Worm (Caenorhabditis elegans) whole organism, midembryonic: ENCODE results near the gene C54D10.10.

Experiments
- T22C8.4 ChIP-seq: fragments of 200-800 bp; sonication (Bioruptor generic); IDR thresholded peaks from 2 replicates; pipeline ENCODE4 v1.3.6; 2022; ENCODE audit warnings: missing genetic modification characterization, missing compliant biosample characterization
- cog-1 ChIP-seq: sonication (generic microtip); optimal IDR thresholded peaks from 2 replicates; lab custom pipeline; 2016; ENCODE audit warnings: missing genetic modification characterization, missing compliant biosample characterization
- flt-1 ChIP-seq: fragments of 200-800 bp; sonication (Bioruptor generic); IDR thresholded peaks from 2 replicates; pipeline ENCODE4 v1.3.6; 2022; ENCODE audit warnings: missing genetic modification characterization, missing compliant biosample characterization
- klf-2 ChIP-seq: fragments of 200-800 bp; sonication (Bioruptor generic); conservative IDR thresholded peaks from 2 replicates; pipeline ENCODE4 v1.3.6; 2022; ENCODE audit warnings: missing genetic modification reagents, missing genetic modification characterization, missing compliant biosample characterization
- med-1 ChIP-seq: sonication (generic microtip); optimal IDR thresholded peaks from 2 replicates; lab custom pipeline; 2017; ENCODE audit warnings: missing genetic modification characterization, mild to moderate bottlenecking, missing compliant biosample characterization, antibody characterized with exemption, missing genetic modification reagents; ENCODE audit not compliant: insufficient read depth
- ref-1 ChIP-seq: fragments of 200-800 bp; sonication (Bioruptor generic); conservative IDR thresholded peaks from 2 replicates; pipeline ENCODE4 v1.3.6; 2022; ENCODE audit warnings: missing genetic modification reagents, missing genetic modification characterization, missing compliant biosample characterization
- tab-1 ChIP-seq: fragments of 200-800 bp; sonication (Bioruptor generic); IDR thresholded peaks from 2 replicates; pipeline ENCODE4 v1.3.6; 2022; ENCODE audit warnings: missing genetic modification characterization, missing compliant biosample characterization
- ztf-23 ChIP-seq: fragments of 200-800 bp; sonication (Bioruptor generic); IDR thresholded peaks from 2 replicates; pipeline ENCODE4 v1.3.6; 2022; ENCODE audit warnings: missing genetic modification reagents, missing genetic modification characterization, missing compliant biosample characterization
- ztf-29 ChIP-seq: fragments of 200-800 bp; sonication (Bioruptor generic); IDR thresholded peaks from 2 replicates; pipeline ENCODE4 v1.3.6; 2022; ENCODE audit warnings: missing genetic modification reagents, missing genetic modification characterization, missing compliant biosample characterization

C54D10.10 gene

ce11 chrV:12450441-12450840 lies 639 bp upstream of the C54D10.10 start, which contains the start of gene F28C1.1:
Gene F28C1.1 (plus strand): TSS chrV:12450805.
- TF ChIP-seq flt-1 (GFP tag; lab: Robert Waterston, UW) (no peak), ztf-23 (no peak), cog-1 (tag; lab: Kevin White, UChicago) (no peak), tab-1 (no peak), ztf-29 (GFP tag; lab: Robert Waterston, UW) (no peak), klf-2 (no peak)

- TF ChIP-seq klf-2 (no peak), T22C8.4 (no peak), cog-1 (tag; lab: Kevin White, UChicago) (no peak), ztf-29 (GFP tag; lab: Robert Waterston, UW) (no peak), flt-1 (GFP tag; lab: Robert Waterston, UW) (no peak), ztf-23 (no peak), tab-1 (no peak), med-1 (no peak), ref-1 (GFP tag; lab: Robert Waterston, UW) (no peak)
These were observed 2.9 kb downstream of the C54D10.10 start, which contains the start of the genes pals-38 and C54D10.9 for ce11 chrV:12446895-12447294. Gene pals-38 (minus strand): TSS chrV:12446995. Gene C54D10.9 (plus strand): TSS chrV:12447153.

ce11 chrV:12443754-12444153 lies 6.0 kb downstream of the C54D10.10 start, which contains the start of gene pals-39:
Gene pals-39 (minus strand): TSS chrV:12443854.
- TF ChIP-seq cog-1 (tag; lab: Kevin White, UChicago) (no peak), med-1 (no peak), ref-1 (GFP tag; lab: Robert Waterston, UW) (no peak), ztf-29 (GFP tag; lab: Robert Waterston, UW) (no peak), ztf-23 (no peak), klf-2 (no peak), flt-1 (GFP tag; lab: Robert Waterston, UW) (no peak), tab-1 (no peak), T22C8.4 (no peak)

ce11 chrV:12441420-12441819 lies 8.4 kb downstream of the C54D10.10 start, which contains the start of gene pals-37:
Gene pals-37 (minus strand): TSS chrV:12441520.
- TF ChIP-seq T22C8.4, result no peak
- no peak for TF ChIP-seq flt-1 (GFP tag; lab: Robert Waterston, UW)
- TF ChIP-seq ztf-29 (GFP tag; lab: Robert Waterston, UW), result no peak
- TF ChIP-seq tab-1, result no peak
- TF ChIP-seq cog-1 (tag; lab: Kevin White, UChicago), result no peak
- TF ChIP-seq ztf-23, result no peak
- TF ChIP-seq klf-2, result no peak
- TF ChIP-seq med-1, result no peak
- TF ChIP-seq ref-1 (GFP tag; lab: Robert Waterston, UW), result no peak

- TF ChIP-seq ztf-29 (GFP tag; lab: Robert Waterston, UW), result no peak
- TF ChIP-seq ref-1 (GFP tag; lab: Robert Waterston, UW), result no peak
- TF ChIP-seq klf-2, result no peak
- no peak for TF ChIP-seq med-1
- TF ChIP-seq T22C8.4, result no peak
- TF ChIP-seq cog-1 (tag; lab: Kevin White, UChicago), result no peak
- TF ChIP-seq tab-1, result no peak
- TF ChIP-seq flt-1 (GFP tag; lab: Robert Waterston, UW), result no peak
- TF ChIP-seq ztf-23, result no peak
These were observed 16.1 kb downstream of the C54D10.10 start, which contains the start of gene srh-25 for ce11 chrV:12433717-12434116. Gene srh-25 (minus strand): TSS chrV:12433817.

ce11 chrV:12433105-12433504 lies 16.7 kb downstream of the C54D10.10 start:
- TF ChIP-seq T22C8.4 (no peak), med-1 (no peak), tab-1 (no peak), ref-1 (GFP tag; lab: Robert Waterston, UW) (no peak), flt-1 (GFP tag; lab: Robert Waterston, UW) (no peak), klf-2 (no peak), cog-1 (tag; lab: Kevin White, UChicago) (no peak), ztf-23 (no peak), ztf-29 (GFP tag; lab: Robert Waterston, UW) (no peak)

ce11 chrV:12432111-12432510 lies 17.7 kb downstream of the C54D10.10 start, which contains the start of gene C54D10.13:
Gene C54D10.13 (minus strand): TSS chrV:12432289.
- TF ChIP-seq ztf-29 (GFP tag; lab: Robert Waterston, UW), result no peak
- TF ChIP-seq T22C8.4, result no peak
- no peak for TF ChIP-seq ref-1 (GFP tag; lab: Robert Waterston, UW)
- no peak for TF ChIP-seq cog-1 (tag; lab: Kevin White, UChicago)
- no peak for TF ChIP-seq ztf-23
- no peak for TF ChIP-seq med-1
- TF ChIP-seq flt-1 (GFP tag; lab: Robert Waterston, UW), result no peak
- TF ChIP-seq klf-2, result no peak
- TF ChIP-seq tab-1, result no peak

ce11 chrV:12429039-12429438 lies 20.8 kb downstream of the C54D10.10 start, which contains the start of gene C54D10.5:
Gene C54D10.5 (plus strand): TSS chrV:12429339.
- TF ChIP-seq cog-1 (tag; lab: Kevin White, UChicago), result no peak
- TF ChIP-seq ztf-23, result no peak
- TF ChIP-seq T22C8.4, result no peak
- TF ChIP-seq med-1, result no peak
- no peak for TF ChIP-seq flt-1 (GFP tag; lab: Robert Waterston, UW)
- TF ChIP-seq ref-1 (GFP tag; lab: Robert Waterston, UW), result no peak
- TF ChIP-seq tab-1, result no peak
- TF ChIP-seq ztf-29 (GFP tag; lab: Robert Waterston, UW), result no peak
- no peak for TF ChIP-seq klf-2

- no peak for TF ChIP-seq flt-1 (GFP tag; lab: Robert Waterston, UW)
- no peak for TF ChIP-seq ztf-29 (GFP tag; lab: Robert Waterston, UW)
- TF ChIP-seq klf-2, result no peak
- no peak for TF ChIP-seq cog-1 (tag; lab: Kevin White, UChicago)
- no peak for TF ChIP-seq ztf-23
- TF ChIP-seq med-1, result no peak
- no peak for TF ChIP-seq T22C8.4
- no peak for TF ChIP-seq ref-1 (GFP tag; lab: Robert Waterston, UW)
- no peak for TF ChIP-seq tab-1
These were observed 22.0 kb downstream of the C54D10.10 start for ce11 chrV:12427826-12428225.

- no peak for TF ChIP-seq med-1
- TF ChIP-seq klf-2, result no peak
- TF ChIP-seq ref-1 (GFP tag; lab: Robert Waterston, UW), result no peak
- no peak for TF ChIP-seq ztf-23
- TF ChIP-seq tab-1, result no peak
- no peak for TF ChIP-seq cog-1 (tag; lab: Kevin White, UChicago)
- TF ChIP-seq ztf-29 (GFP tag; lab: Robert Waterston, UW), result no peak
- TF ChIP-seq T22C8.4, result no peak
- TF ChIP-seq flt-1 (GFP tag; lab: Robert Waterston, UW), result no peak
These were observed 28.4 kb downstream of the C54D10.10 start for ce11 chrV:12421360-12421759.
